Worm (Caenorhabditis elegans) whole organism, mixed stage, embryonic: ENCODE results near the gene F17A2.16.

ENCODE experiments used
- M03D4.4 ChIP-seq: sonication (generic microtip); optimal IDR thresholded peaks from 2 replicates; lab custom pipeline; 2017; ENCODE audit warnings: mild to moderate bottlenecking, missing genetic modification characterization, missing compliant biosample characterization
- blmp-1 ChIP-seq: fragments of 150-350 bp; optimal IDR thresholded peaks from 2 replicates; lab custom pipeline; 2014; ENCODE audit warnings: missing biosample characterization, missing genetic modification characterization
- ceh-39 ChIP-seq: fragments of 150-350 bp; optimal IDR thresholded peaks from 2 replicates; lab custom pipeline; 2014; ENCODE audit warnings: missing biosample characterization, missing genetic modification characterization
- ceh-83 ChIP-seq: fragments of 200-800 bp; sonication (Bioruptor generic); optimal IDR thresholded peaks from 2 replicates; lab custom pipeline; 2018; ENCODE audit warnings: mild to moderate bottlenecking, missing genetic modification characterization, missing compliant biosample characterization
- ces-1 ChIP-seq: fragments of 150-350 bp; optimal IDR thresholded peaks from 2 replicates; lab custom pipeline; 2014; ENCODE audit warnings: missing biosample characterization, missing genetic modification reagents, missing genetic modification characterization
- cnd-1 ChIP-seq: fragments of 200-800 bp; sonication (Bioruptor generic); optimal IDR thresholded peaks from 2 replicates; lab custom pipeline; 2018; ENCODE audit warnings: mild to moderate bottlenecking, missing genetic modification characterization, missing compliant biosample characterization
- drap-1 ChIP-seq: fragments of 200-800 bp; sonication (Bioruptor generic); optimal IDR thresholded peaks from 3 replicates; lab custom pipeline; 2018; ENCODE audit warnings: mild to moderate bottlenecking, missing genetic modification characterization, missing compliant biosample characterization
- elt-1 ChIP-seq: sonication (generic microtip); optimal IDR thresholded peaks from 2 replicates; lab custom pipeline; 2017; ENCODE audit warnings: missing genetic modification characterization, mild to moderate bottlenecking, missing compliant biosample characterization, antibody characterized with exemption, moderate library complexity, borderline replicate concordance; ENCODE audit not compliant: insufficient read depth
- elt-3 ChIP-seq: fragments of 150-350 bp; optimal IDR thresholded peaks from 2 replicates; lab custom pipeline; 2014; ENCODE audit warnings: missing biosample characterization, missing genetic modification characterization
- ham-2 ChIP-seq: fragments of 200-800 bp; sonication (Bioruptor generic); optimal IDR thresholded peaks from 2 replicates; lab custom pipeline; 2018; ENCODE audit warnings: mild to moderate bottlenecking, missing genetic modification characterization, missing compliant biosample characterization
- hlh-1 ChIP-seq: fragments of 150-350 bp; optimal IDR thresholded peaks from 2 replicates; lab custom pipeline; 2014; ENCODE audit warnings: missing biosample characterization, missing genetic modification reagents, missing genetic modification characterization
- lin-13 ChIP-seq: fragments of 150-350 bp; optimal IDR thresholded peaks from 2 replicates; lab custom pipeline; 2014; ENCODE audit warnings: missing biosample characterization, missing genetic modification characterization
- lin-32 ChIP-seq: fragments of 200-800 bp; sonication (Bioruptor generic); optimal IDR thresholded peaks from 2 replicates; lab custom pipeline; 2018; ENCODE audit warnings: mild to moderate bottlenecking, missing genetic modification characterization, missing compliant biosample characterization
- lsy-2 ChIP-seq: fragments of 150-350 bp; optimal IDR thresholded peaks from 2 replicates; lab custom pipeline; 2014; ENCODE audit warnings: missing biosample characterization, missing genetic modification characterization
- mab-5 ChIP-seq: fragments of 150-350 bp; optimal IDR thresholded peaks from 2 replicates; lab custom pipeline; 2014; ENCODE audit warnings: missing biosample characterization, missing genetic modification characterization
- mep-1 ChIP-seq: fragments of 150-350 bp; optimal IDR thresholded peaks from 2 replicates; lab custom pipeline; 2017; ENCODE audit warnings: missing biosample characterization, missing genetic modification reagents, missing genetic modification characterization, inconsistent platforms
- mls-2 ChIP-seq: sonication (generic microtip); optimal IDR thresholded peaks from 2 replicates; lab custom pipeline; 2016; ENCODE audit warnings: mild to moderate bottlenecking, missing genetic modification characterization, moderate library complexity, missing compliant biosample characterization
- nhr-12 ChIP-seq: fragments of 150-350 bp; optimal IDR thresholded peaks from 2 replicates; lab custom pipeline; 2014; ENCODE audit warnings: missing biosample characterization, missing genetic modification characterization
- nhr-2 ChIP-seq: fragments of 150-350 bp; optimal IDR thresholded peaks from 2 replicates; lab custom pipeline; 2014; ENCODE audit warnings: missing biosample characterization, missing genetic modification characterization
- nhr-237 ChIP-seq: fragments of 150-350 bp; optimal IDR thresholded peaks from 2 replicates; lab custom pipeline; 2014; ENCODE audit warnings: missing biosample characterization, missing genetic modification characterization
- nhr-28 ChIP-seq: fragments of 150-350 bp; optimal IDR thresholded peaks from 2 replicates; lab custom pipeline; 2014; ENCODE audit warnings: missing biosample characterization, missing genetic modification characterization
- nhr-76 ChIP-seq: sonication (generic microtip); optimal IDR thresholded peaks from 2 replicates; lab custom pipeline; 2017; ENCODE audit warnings: missing biosample characterization, missing genetic modification characterization
- sem-2 ChIP-seq: fragments of 200-800 bp; sonication (Bioruptor generic); optimal IDR thresholded peaks from 2 replicates; lab custom pipeline; 2018; ENCODE audit warnings: mild to moderate bottlenecking, missing genetic modification characterization, missing compliant biosample characterization
- snpc-4 ChIP-seq: fragments of 150-350 bp; optimal IDR thresholded peaks from 2 replicates; lab custom pipeline; 2014; ENCODE audit warnings: missing biosample characterization, missing genetic modification characterization
- sptf-1 ChIP-seq: sonication (generic microtip); optimal IDR thresholded peaks from 2 replicates; lab custom pipeline; 2017; ENCODE audit warnings: mild to moderate bottlenecking, missing genetic modification characterization, moderate library complexity, missing compliant biosample characterization
- tbx-8 ChIP-seq: fragments of 200-800 bp; sonication (Bioruptor generic); optimal IDR thresholded peaks from 2 replicates; lab custom pipeline; 2018; ENCODE audit warnings: mild to moderate bottlenecking, missing genetic modification characterization, moderate library complexity, missing compliant biosample characterization
- unc-120 ChIP-seq: sonication (generic microtip); optimal IDR thresholded peaks from 2 replicates; lab custom pipeline; 2017; ENCODE audit warnings: missing genetic modification characterization, missing compliant biosample characterization; ENCODE audit not compliant: poor library complexity, severe bottlenecking
- unc-39 ChIP-seq: fragments of 150-350 bp; optimal IDR thresholded peaks from 2 replicates; lab custom pipeline; 2014; ENCODE audit warnings: missing biosample characterization, missing genetic modification characterization
- unc-62 ChIP-seq: fragments of 150-350 bp; optimal IDR thresholded peaks from 2 replicates; lab custom pipeline; 2014; ENCODE audit warnings: missing biosample characterization, missing genetic modification reagents, missing genetic modification characterization
- zip-8 ChIP-seq: fragments of 150-350 bp; optimal IDR thresholded peaks from 2 replicates; lab custom pipeline; 2014; ENCODE audit warnings: missing biosample characterization, missing genetic modification characterization
- ztf-11 ChIP-seq: fragments of 150-350 bp; optimal IDR thresholded peaks from 2 replicates; lab custom pipeline; 2014; ENCODE audit warnings: missing biosample characterization, missing genetic modification characterization

F17A2.16 gene

DNA sequence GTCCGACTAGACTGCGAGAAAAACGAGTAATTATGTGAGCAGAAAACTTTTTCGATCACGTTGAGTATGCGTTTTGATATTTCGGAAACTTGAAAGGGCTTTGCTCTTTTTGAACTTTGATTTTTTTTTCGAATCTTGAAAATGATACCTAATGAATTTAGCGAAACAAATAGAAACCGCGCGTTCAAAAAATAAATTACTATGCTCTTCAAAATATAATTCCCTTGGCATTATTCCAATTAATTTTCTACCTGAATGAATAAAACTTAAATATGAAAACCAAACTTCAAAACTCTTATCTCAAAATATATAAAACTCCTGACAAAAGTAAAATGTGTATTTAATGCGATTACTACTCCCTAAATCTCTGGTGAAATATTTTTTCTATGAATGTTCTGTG is 7.0 kb downstream of the F17A2.16 start, which contains the start of gene xtr-2:
TSS of gene xtr-2 (plus strand) at position 301 of the 400 bp plus-strand sequence.
- TF ChIP-seq unc-120 (tag; lab: Kevin White, UChicago): no peak
- no peak for TF ChIP-seq nhr-76
- no peak for TF ChIP-seq ceh-39 (tag; lab: Kevin White, UChicago)
- TF ChIP-seq ceh-83 (GFP tag; lab: Kevin White, UChicago): no peak
- no peak for TF ChIP-seq mls-2
- TF ChIP-seq ham-2 (GFP tag; lab: Kevin White, UChicago): no peak

- TF ChIP-seq zip-8 (tag; lab: Kevin White, UChicago) (no peak), unc-120 (tag; lab: Kevin White, UChicago) (no peak), nhr-2 (tag; lab: Kevin White, UChicago) (no peak), ceh-83 (GFP tag; lab: Kevin White, UChicago) (no peak), M03D4.4 (tag; lab: Kevin White, UChicago) (no peak), ham-2 (GFP tag; lab: Kevin White, UChicago) (no peak), lin-32 (GFP tag; lab: Kevin White, UChicago) (no peak), mep-1 (tag; lab: Kevin White, UChicago) (no peak), unc-39 (no peak)
Measured at ce11 chrX:12317560-12317959, 9.3 kb downstream of the F17A2.16 start.

- TF ChIP-seq sem-2 (GFP tag; lab: Kevin White, UChicago): no peak
- peak; percentile 36 for TF ChIP-seq cnd-1 (tag; lab: Kevin White, UChicago)
- TF ChIP-seq unc-62 (GFP tag; lab: Kevin White, UChicago): peak; percentile 51
- no peak for TF ChIP-seq elt-1
- TF ChIP-seq nhr-2 (tag; lab: Kevin White, UChicago): peak; percentile 74
- peak; percentile 63 for TF ChIP-seq ceh-39 (tag; lab: Kevin White, UChicago)
- TF ChIP-seq zip-8 (tag; lab: Kevin White, UChicago): peak; percentile 50
Measured at ce11 chrX:12320737-12321136, 12.5 kb downstream of the F17A2.16 start, which contains the start of gene ceh-40. ceh-40 (minus strand) TSS chrX:12320777.

DNA sequence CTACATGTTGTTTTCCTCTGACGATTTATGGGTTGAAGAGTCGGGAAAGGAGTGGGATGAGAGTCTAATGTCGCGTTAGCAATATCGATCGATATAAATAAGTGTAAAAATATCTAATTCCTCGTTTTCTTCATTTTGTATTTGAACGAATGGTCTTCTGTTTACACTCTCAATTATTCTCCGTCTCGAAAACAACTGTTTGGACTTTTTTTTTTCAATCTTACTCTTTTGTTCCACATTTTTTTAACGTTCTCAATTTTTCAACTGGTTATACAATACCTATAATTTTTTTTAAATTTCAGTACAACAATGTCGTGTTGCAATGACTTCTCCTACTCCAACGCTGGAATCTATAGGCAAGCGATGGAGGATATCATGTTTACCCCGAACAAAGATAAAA is 13.1 kb downstream of the F17A2.16 start, which contains the start of gene F17A2.13:
TSS of gene F17A2.13 (plus strand) at position 301 of the 400 bp plus-strand sequence.
- TF ChIP-seq lin-13 (tag; lab: Kevin White, UChicago) (no peak), lsy-2 (tag; lab: Kevin White, UChicago) (no peak), ztf-11 (tag; lab: Kevin White, UChicago) (no peak), drap-1 (GFP tag; lab: Kevin White, UChicago) (no peak), nhr-237 (tag; lab: Kevin White, UChicago) (no peak), sem-2 (GFP tag; lab: Kevin White, UChicago) (no peak), elt-1 (no peak), unc-120 (tag; lab: Kevin White, UChicago) (no peak), sptf-1 (tag; lab: Kevin White, UChicago) (no peak), tbx-8 (no peak), M03D4.4 (tag; lab: Kevin White, UChicago) (no peak), zip-8 (tag; lab: Kevin White, UChicago) (no peak), elt-3 (tag; lab: Kevin White, UChicago) (no peak), hlh-1 (tag; lab: Kevin White, UChicago) (no peak), blmp-1 (tag; lab: Kevin White, UChicago) (no peak), mab-5 (tag; lab: Kevin White, UChicago) (no peak), snpc-4 (tag; lab: Kevin White, UChicago) (no peak), unc-62 (GFP tag; lab: Kevin White, UChicago) (no peak), nhr-12 (tag; lab: Kevin White, UChicago) (no peak)

DNA sequence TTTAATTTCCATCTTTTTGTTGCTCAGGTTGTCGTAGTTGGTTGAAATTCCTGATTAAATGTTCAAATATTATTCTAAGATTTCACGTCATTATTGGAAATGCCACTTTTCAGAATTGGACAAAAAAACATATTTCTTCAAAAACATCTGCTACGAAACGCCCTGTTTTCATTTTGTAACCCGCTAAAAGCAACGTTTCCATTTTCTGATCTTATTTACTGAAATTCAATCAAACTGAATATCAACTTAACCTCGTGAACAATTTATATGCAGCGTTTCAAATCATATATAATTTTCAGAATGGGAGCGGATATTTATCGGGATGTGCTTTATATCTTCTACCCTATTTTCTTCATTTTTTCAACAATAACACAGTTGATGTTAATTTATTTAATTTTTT is 15.2 kb downstream of the F17A2.16 start, which contains the start of gene srd-40:
TSS of gene srd-40 (plus strand) at position 301 of the 400 bp plus-strand sequence.
- TF ChIP-seq nhr-28 (tag; lab: Kevin White, UChicago) (no peak), sem-2 (GFP tag; lab: Kevin White, UChicago) (no peak), hlh-1 (tag; lab: Kevin White, UChicago) (no peak), sptf-1 (tag; lab: Kevin White, UChicago) (no peak), unc-62 (GFP tag; lab: Kevin White, UChicago) (no peak), ztf-11 (tag; lab: Kevin White, UChicago) (no peak), ceh-83 (GFP tag; lab: Kevin White, UChicago) (no peak), snpc-4 (tag; lab: Kevin White, UChicago) (no peak), tbx-8 (no peak), cnd-1 (tag; lab: Kevin White, UChicago) (no peak), ces-1 (GFP tag; lab: Kevin White, UChicago) (no peak)
